Worm (Caenorhabditis elegans): ENCODE measurements around the gene sek-6.

Gene sek-6

DNA sequence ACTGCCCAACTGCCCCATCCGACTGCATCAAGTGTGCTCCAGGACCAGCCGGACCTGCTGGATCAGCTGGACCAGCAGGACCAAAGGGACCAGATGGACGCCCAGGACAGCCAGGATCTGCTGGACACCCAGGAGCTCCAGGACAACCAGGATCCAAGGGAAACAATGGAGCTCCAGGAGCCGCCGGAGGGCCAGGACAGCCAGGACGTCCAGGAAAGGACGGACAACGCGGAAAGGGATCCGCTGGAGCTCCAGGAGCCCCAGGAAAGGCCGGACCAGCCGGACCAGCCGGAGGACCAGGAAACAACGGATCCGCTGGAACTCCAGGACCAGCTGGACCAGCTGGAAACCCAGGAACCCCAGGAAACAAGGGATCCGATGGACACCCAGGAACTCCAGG, 47.1 kb downstream of the sek-6 start:
- TF ChIP-seq B0310.2 (tag; optimal IDR thresholded peaks at IDR 0.05) (no peak), ets-7 (tag; optimal IDR thresholded peaks at IDR 0.05) (no peak), scrt-1 (GFP tag; IDR thresholded peaks at IDR 0.05) (no peak)

DNA sequence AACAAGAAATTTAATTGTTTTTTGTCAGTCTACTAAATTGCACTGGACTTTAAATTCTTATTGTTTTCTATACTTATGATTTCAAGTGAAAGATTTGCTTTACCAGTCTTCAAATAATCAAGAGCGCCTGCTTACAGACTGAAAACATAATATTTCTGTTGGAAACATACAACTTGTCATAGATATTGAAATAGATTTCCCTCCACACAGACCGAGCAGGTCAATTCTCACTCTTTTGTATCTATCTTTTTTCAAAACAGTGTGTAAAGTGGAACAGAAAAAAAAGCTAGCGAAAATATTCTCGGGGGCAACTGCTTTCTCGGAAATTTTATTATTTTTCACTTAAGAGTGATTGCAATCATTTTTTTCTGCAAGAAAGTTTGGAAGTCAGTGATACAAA, 47.7 kb downstream of the sek-6 start:
- TF ChIP-seq ceh-13 (GFP tag; optimal IDR thresholded peaks at IDR 0.05), result no peak
- no peak for TF ChIP-seq hmg-4 (GFP tag; optimal IDR thresholded peaks at IDR 0.05)
- no peak for TF ChIP-seq flt-1 (GFP tag; IDR thresholded peaks at IDR 0.05)
- no peak for TF ChIP-seq hnd-1 (tag; optimal IDR thresholded peaks at IDR 0.05)
- TF ChIP-seq ets-7 (tag; optimal IDR thresholded peaks at IDR 0.05), result no peak
- no peak for TF ChIP-seq pes-1 (GFP tag; IDR thresholded peaks at IDR 0.05)
- no peak for TF ChIP-seq hmbx-1 (tag; optimal IDR thresholded peaks at IDR 0.05)
- TF ChIP-seq aly-1 (tag; optimal IDR thresholded peaks at IDR 0.05), result no peak
- no peak for TF ChIP-seq F13C5.2 (tag; optimal IDR thresholded peaks at IDR 0.05)
- no peak for TF ChIP-seq ceh-36 (tag; optimal IDR thresholded peaks at IDR 0.05)
- TF ChIP-seq scrt-1 (GFP tag; IDR thresholded peaks at IDR 0.05), result no peak
- TF ChIP-seq B0310.2 (tag; optimal IDR thresholded peaks at IDR 0.05), result no peak
- TF ChIP-seq tra-4 (tag; optimal IDR thresholded peaks at IDR 0.05), result no peak
- TF ChIP-seq tbx-37 (GFP tag; conservative IDR thresholded peaks at IDR 0.05), result no peak
- TF ChIP-seq sea-1 (GFP tag; conservative IDR thresholded peaks at IDR 0.05), result no peak
- TF ChIP-seq ama-1 (optimal IDR thresholded peaks at IDR 0.05), result no peak
- no peak for TF ChIP-seq tbx-11 (GFP tag; IDR thresholded peaks at IDR 0.05)

DNA sequence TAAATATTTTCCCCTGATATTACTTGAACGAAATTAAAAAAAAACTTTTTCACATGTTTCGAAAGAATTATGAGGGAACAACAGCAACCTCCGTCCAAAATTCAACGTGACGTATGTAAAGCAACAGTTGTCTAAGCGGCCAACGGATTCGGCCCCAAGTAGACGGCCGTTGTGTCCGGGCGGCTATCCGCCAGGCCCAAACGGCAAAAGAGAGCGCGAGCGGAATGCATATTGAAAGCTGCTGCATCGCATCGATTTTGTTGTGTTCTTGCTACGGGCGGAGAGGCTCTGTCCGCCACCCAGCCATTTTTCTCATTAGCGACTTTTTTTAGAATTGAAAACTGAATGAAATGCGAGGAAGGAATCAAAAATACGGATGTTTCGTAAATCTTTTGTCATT, 48.3 kb downstream of the sek-6 start:
- no peak for TF ChIP-seq ama-1 (optimal IDR thresholded peaks at IDR 0.05)
- TF ChIP-seq hmg-4 (GFP tag; optimal IDR thresholded peaks at IDR 0.05), result no peak
- TF ChIP-seq scrt-1 (GFP tag; IDR thresholded peaks at IDR 0.05), result no peak
- no peak for TF ChIP-seq aly-1 (tag; optimal IDR thresholded peaks at IDR 0.05)

DNA sequence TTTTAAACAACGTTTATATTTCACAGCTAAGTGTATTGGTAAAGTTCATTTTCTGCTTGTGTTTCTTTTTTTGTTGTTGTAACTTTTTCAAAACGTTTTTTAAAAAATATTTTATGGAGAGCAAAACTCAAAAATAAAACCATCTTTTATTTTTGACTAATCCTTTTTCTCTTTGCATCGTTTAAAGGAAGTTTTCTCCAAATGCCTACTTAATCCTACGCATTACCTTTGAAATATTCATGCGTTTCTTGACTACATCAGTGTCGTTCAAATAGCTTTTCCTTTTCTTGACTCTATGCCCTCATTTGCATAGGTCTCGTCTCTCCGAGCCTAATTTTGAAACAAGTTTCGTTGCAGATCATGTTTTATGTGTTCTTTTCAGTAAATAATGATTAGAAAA, 50.1 kb downstream of the sek-6 start:
- TF ChIP-seq ets-7 (tag; optimal IDR thresholded peaks at IDR 0.05), result no peak
- no peak for TF ChIP-seq hmbx-1 (tag; optimal IDR thresholded peaks at IDR 0.05)
- TF ChIP-seq sea-1 (GFP tag; conservative IDR thresholded peaks at IDR 0.05), result no peak
- TF ChIP-seq scrt-1 (GFP tag; IDR thresholded peaks at IDR 0.05), result no peak
- no peak for TF ChIP-seq tra-4 (tag; optimal IDR thresholded peaks at IDR 0.05)
- TF ChIP-seq ceh-36 (tag; optimal IDR thresholded peaks at IDR 0.05), result no peak
- no peak for TF ChIP-seq flt-1 (GFP tag; IDR thresholded peaks at IDR 0.05)
- no peak for TF ChIP-seq tbx-37 (GFP tag; conservative IDR thresholded peaks at IDR 0.05)
- TF ChIP-seq pes-1 (GFP tag; IDR thresholded peaks at IDR 0.05), result no peak
- no peak for TF ChIP-seq ceh-13 (GFP tag; optimal IDR thresholded peaks at IDR 0.05)
- no peak for TF ChIP-seq F13C5.2 (tag; optimal IDR thresholded peaks at IDR 0.05)

All from whole organism, early embryonic.